Fruit fly (Drosophila melanogaster) whole organism: ENCODE measurements around the gene CG2698.

Experiments used
- Dll ChIP-seq: fragments of >200 bp; optimal IDR thresholded peaks from 2 replicates; lab custom pipeline; 2017
- pan ChIP-seq: fragments of >200 bp; optimal IDR thresholded peaks from 2 replicates; lab custom pipeline; 2017
- usp ChIP-seq: fragments of >200 bp; optimal IDR thresholded peaks from 2 replicates; lab custom pipeline; 2017; ENCODE audit warnings: missing biosample characterization, missing genetic modification characterization, mixed read lengths

- TF ChIP-seq usp (GFP tag; lab: Kevin White, UChicago) (no peak), Dll (no peak), pan (no peak)
Observed at dm6 chr3R:7977011-7977925, 24.1 kb upstream of the CG2698 start.
